Fruit fly (Drosophila melanogaster) whole organism, embryonic: ENCODE data around the gene Pex11c.

Experiments used
- Abd-B ChIP-seq: fragments of 200-800 bp; sonication (Bioruptor generic); optimal IDR thresholded peaks from 2 replicates; lab custom pipeline; 2018; ENCODE audit warnings: missing biosample characterization, mild to moderate bottlenecking, missing genetic modification characterization, moderate library complexity
- B-H2 ChIP-seq: fragments of 200-800 bp; sonication (Bioruptor generic); optimal IDR thresholded peaks from 2 replicates; lab custom pipeline; 2018; ENCODE audit warnings: missing biosample characterization, mild to moderate bottlenecking, missing genetic modification characterization
- Blimp-1 ChIP-seq: fragments of 200-800 bp; sonication (Bioruptor generic); optimal IDR thresholded peaks from 3 replicates; lab custom pipeline; 2018; ENCODE audit warnings: missing biosample characterization, missing genetic modification characterization, mild to moderate bottlenecking, moderate library complexity, missing genetic modification reagents
- CG10147 ChIP-seq: fragments of 200-800 bp; sonication (Bioruptor generic); optimal IDR thresholded peaks from 2 replicates; lab custom pipeline; 2019; ENCODE audit warnings: missing biosample characterization, mild to moderate bottlenecking, missing genetic modification characterization, moderate library complexity
- CG11085 ChIP-seq: fragments of 200-800 bp; sonication (Bioruptor generic); IDR thresholded peaks from 2 replicates; pipeline ENCODE4 v1.3.6; 2022; ENCODE audit warnings: missing biosample characterization, missing genetic modification characterization
- CG11560 ChIP-seq: fragments of 200-800 bp; sonication (Bioruptor generic); IDR thresholded peaks from 3 replicates; pipeline ENCODE4 v1.3.6; 2022; ENCODE audit warnings: missing biosample characterization, missing genetic modification characterization
- CG13894 ChIP-seq: fragments of 200-800 bp; sonication (Bioruptor generic); optimal IDR thresholded peaks from 3 replicates; lab custom pipeline; 2018; ENCODE audit warnings: missing biosample characterization, mild to moderate bottlenecking, missing genetic modification characterization, moderate library complexity
- CG14050 ChIP-seq: fragments of 200-800 bp; sonication (Bioruptor generic); IDR thresholded peaks from 3 replicates; pipeline ENCODE4 v1.3.6; 2022; ENCODE audit warnings: missing biosample characterization, missing genetic modification characterization
- CG14667 ChIP-seq: fragments of 200-800 bp; sonication (Bioruptor generic); IDR thresholded peaks from 2 replicates; pipeline ENCODE4 v1.3.6; 2022; ENCODE audit warnings: missing biosample characterization, missing genetic modification characterization
- CG1602 ChIP-seq: fragments of 200-800 bp; sonication (Bioruptor generic); optimal IDR thresholded peaks from 3 replicates; lab custom pipeline; 2016; ENCODE audit warnings: missing biosample characterization, missing genetic modification characterization
- CG16813 ChIP-seq: fragments of 200-800 bp; sonication (Bioruptor generic); IDR thresholded peaks from 3 replicates; pipeline ENCODE4 v1.3.6; 2022; ENCODE audit warnings: missing biosample characterization, missing genetic modification characterization; ENCODE audit not compliant: partially characterized antibody
- CG17361 ChIP-seq: fragments of 200-800 bp; sonication (Bioruptor generic); IDR thresholded peaks from 3 replicates; pipeline ENCODE4 v1.3.6; 2022; ENCODE audit warnings: missing biosample characterization, missing genetic modification characterization
- CG31388 ChIP-seq: fragments of 200-800 bp; sonication (Bioruptor generic); optimal IDR thresholded peaks from 2 replicates; lab custom pipeline; 2016; ENCODE audit warnings: missing biosample characterization, missing genetic modification characterization
- CG6765 ChIP-seq: fragments of 200-800 bp; sonication (Bioruptor generic); optimal IDR thresholded peaks from 3 replicates; lab custom pipeline; 2017; ENCODE audit warnings: missing biosample characterization, mild to moderate bottlenecking, missing genetic modification characterization
- CG7556 ChIP-seq: fragments of 200-800 bp; sonication (Bioruptor generic); optimal IDR thresholded peaks from 2 replicates; lab custom pipeline; 2017; ENCODE audit warnings: missing biosample characterization, mild to moderate bottlenecking, missing genetic modification characterization
- CG7745 ChIP-seq: fragments of 200-800 bp; sonication (Bioruptor generic); optimal IDR thresholded peaks from 2 replicates; lab custom pipeline; 2018; ENCODE audit warnings: missing biosample characterization, mild to moderate bottlenecking, missing genetic modification characterization, moderate library complexity
- CG7987 ChIP-seq: fragments of 200-800 bp; sonication (Bioruptor generic); optimal IDR thresholded peaks from 2 replicates; lab custom pipeline; 2018; ENCODE audit warnings: missing biosample characterization, mild to moderate bottlenecking, missing genetic modification characterization, moderate library complexity
- CG9437 ChIP-seq: fragments of 200-800 bp; sonication (Bioruptor generic); optimal IDR thresholded peaks from 2 replicates; lab custom pipeline; 2018; ENCODE audit warnings: missing biosample characterization, mild to moderate bottlenecking, missing genetic modification characterization
- CrebB ChIP-seq: fragments of 200-800 bp; sonication (Bioruptor generic); optimal IDR thresholded peaks from 3 replicates; lab custom pipeline; 2018; ENCODE audit warnings: missing biosample characterization, mild to moderate bottlenecking, missing genetic modification characterization
- D ChIP-seq, 2 experiments: fragments of 200-800 bp in 1 of 2; fragments of >200 bp in 1 of 2; sonication (Bioruptor generic) in 1 of 2; optimal IDR thresholded peaks; 2 replicates in 1 of 2; 3 replicates in 1 of 2; lab custom pipeline; 2017; ENCODE audit warnings: mild to moderate bottlenecking in 1 of 2, missing biosample characterization in 1 of 2, missing genetic modification characterization in 1 of 2, missing genetic modification reagents in 1 of 2
- Dp ChIP-seq: fragments of 200-800 bp; sonication (Bioruptor generic); optimal IDR thresholded peaks from 2 replicates; lab custom pipeline; 2018; ENCODE audit warnings: missing biosample characterization, mild to moderate bottlenecking, missing genetic modification characterization, moderate library complexity
- H2.0 ChIP-seq: fragments of 200-800 bp; sonication (Bioruptor generic); IDR thresholded peaks from 2 replicates; pipeline ENCODE4 v1.3.6; 2022; ENCODE audit warnings: missing biosample characterization, missing genetic modification characterization
- HHEX ChIP-seq: fragments of 200-800 bp; sonication (Bioruptor generic); optimal IDR thresholded peaks from 3 replicates; lab custom pipeline; 2017; ENCODE audit warnings: missing biosample characterization, mild to moderate bottlenecking, missing genetic modification characterization, missing genetic modification reagents
- Hand ChIP-seq: fragments of 200-800 bp; sonication (Bioruptor generic); optimal IDR thresholded peaks from 2 replicates; lab custom pipeline; 2017; ENCODE audit warnings: mild to moderate bottlenecking, missing biosample characterization, missing genetic modification reagents, missing genetic modification characterization
- Hmx ChIP-seq: fragments of 200-800 bp; sonication (Bioruptor generic); optimal IDR thresholded peaks from 2 replicates; lab custom pipeline; 2016; ENCODE audit warnings: missing biosample characterization, missing genetic modification characterization
- MESR4 ChIP-seq: fragments of 200-800 bp; sonication (Bioruptor generic); optimal IDR thresholded peaks from 2 replicates; lab custom pipeline; 2018; ENCODE audit warnings: missing biosample characterization, mild to moderate bottlenecking, missing genetic modification characterization, moderate library complexity
- MTF-1 ChIP-seq: fragments of 200-800 bp; sonication (Bioruptor generic); optimal IDR thresholded peaks from 2 replicates; lab custom pipeline; 2018; ENCODE audit warnings: missing biosample characterization, mild to moderate bottlenecking, missing genetic modification characterization, borderline replicate concordance
- NFAT ChIP-seq: fragments of 200-800 bp; sonication (Bioruptor generic); IDR thresholded peaks from 2 replicates; pipeline ENCODE4 v1.3.6; 2022; ENCODE audit warnings: missing biosample characterization, missing genetic modification characterization
- Opbp ChIP-seq: fragments of 200-800 bp; sonication (Bioruptor generic); IDR thresholded peaks from 3 replicates; pipeline ENCODE4 v1.3.6; 2022; ENCODE audit warnings: missing biosample characterization, missing genetic modification characterization; ENCODE audit not compliant: partially characterized antibody
- Rfx ChIP-seq: fragments of 200-800 bp; sonication (Bioruptor generic); IDR thresholded peaks from 2 replicates; pipeline ENCODE4 v1.3.6; 2022; ENCODE audit warnings: missing biosample characterization, missing genetic modification characterization
- Sox102F ChIP-seq: fragments of 200-800 bp; sonication (Bioruptor generic); optimal IDR thresholded peaks from 2 replicates; lab custom pipeline; 2018; ENCODE audit warnings: missing biosample characterization, mild to moderate bottlenecking, missing genetic modification characterization, moderate library complexity
- ac ChIP-seq: fragments of 200-800 bp; sonication (Bioruptor generic); optimal IDR thresholded peaks from 3 replicates; lab custom pipeline; 2017; ENCODE audit warnings: missing biosample characterization, mild to moderate bottlenecking, missing genetic modification characterization
- cas ChIP-seq: fragments of 200-800 bp; sonication (Bioruptor generic); IDR thresholded peaks from 2 replicates; pipeline ENCODE4 v1.3.6; 2022; ENCODE audit warnings: missing biosample characterization, missing genetic modification characterization
- cato ChIP-seq: fragments of 200-800 bp; sonication (Bioruptor generic); optimal IDR thresholded peaks from 2 replicates; lab custom pipeline; 2016; ENCODE audit warnings: missing biosample characterization, missing genetic modification characterization, borderline replicate concordance
- cwo ChIP-seq: fragments of 200-800 bp; sonication (Bioruptor generic); optimal IDR thresholded peaks from 3 replicates; lab custom pipeline; 2017; ENCODE audit warnings: missing biosample characterization, missing genetic modification characterization, mild to moderate bottlenecking, moderate library complexity, missing genetic modification reagents
- danr ChIP-seq: fragments of 200-800 bp; sonication (Bioruptor generic); IDR thresholded peaks from 2 replicates; pipeline ENCODE4 v1.3.6; 2022; ENCODE audit warnings: missing biosample characterization, missing genetic modification characterization
- dm ChIP-seq: fragments of 200-800 bp; sonication (Bioruptor generic); optimal IDR thresholded peaks from 3 replicates; lab custom pipeline; 2016; ENCODE audit warnings: missing biosample characterization, missing genetic modification characterization
- esg ChIP-seq: fragments of 200-800 bp; sonication (Bioruptor generic); conservative IDR thresholded peaks from 2 replicates; pipeline ENCODE4 v1.3.6; 2022; ENCODE audit warnings: missing biosample characterization, missing genetic modification characterization
- gce ChIP-seq: fragments of 200-800 bp; sonication (Bioruptor generic); IDR thresholded peaks from 3 replicates; pipeline ENCODE4 v1.3.6; 2022; ENCODE audit warnings: missing biosample characterization, missing genetic modification characterization
- her ChIP-seq: fragments of 200-800 bp; sonication (Bioruptor generic); optimal IDR thresholded peaks from 2 replicates; lab custom pipeline; 2016; ENCODE audit warnings: missing biosample characterization, missing genetic modification characterization
- kay ChIP-seq: fragments of 200-800 bp; sonication (Bioruptor generic); optimal IDR thresholded peaks from 2 replicates; lab custom pipeline; 2016; ENCODE audit warnings: missing biosample characterization, missing genetic modification characterization
- kni ChIP-seq: fragments of 200-800 bp; sonication (Bioruptor generic); optimal IDR thresholded peaks from 3 replicates; lab custom pipeline; 2017; ENCODE audit warnings: mild to moderate bottlenecking, missing biosample characterization, missing genetic modification reagents, missing genetic modification characterization
- mld ChIP-seq: fragments of 200-800 bp; sonication (Bioruptor generic); IDR thresholded peaks from 3 replicates; pipeline ENCODE4 v1.3.6; 2022; ENCODE audit warnings: missing biosample characterization, missing genetic modification characterization; ENCODE audit not compliant: partially characterized antibody
- nerfin-2 ChIP-seq: fragments of 200-800 bp; sonication (Bioruptor generic); IDR thresholded peaks from 2 replicates; pipeline ENCODE4 v1.3.6; 2022; ENCODE audit warnings: missing biosample characterization, missing genetic modification characterization; ENCODE audit not compliant: partially characterized antibody
- p53 ChIP-seq: fragments of 200-800 bp; sonication (Bioruptor generic); optimal IDR thresholded peaks from 2 replicates; lab custom pipeline; 2016; ENCODE audit warnings: missing biosample characterization, missing genetic modification characterization
- sisA ChIP-seq: fragments of 200-800 bp; sonication (Bioruptor generic); IDR thresholded peaks from 2 replicates; pipeline ENCODE4 v1.3.6; 2022; ENCODE audit warnings: missing biosample characterization, missing genetic modification characterization
- slbo ChIP-seq: fragments of 200-800 bp; sonication (Bioruptor generic); IDR thresholded peaks from 2 replicates; pipeline ENCODE4 v1.3.6; 2022; ENCODE audit warnings: missing biosample characterization, missing genetic modification characterization
- toy ChIP-seq: fragments of 200-800 bp; sonication (Bioruptor generic); IDR thresholded peaks from 2 replicates; pipeline ENCODE4 v1.3.6; 2022; ENCODE audit warnings: missing biosample characterization, missing genetic modification characterization
- vnd ChIP-seq: fragments of 200-800 bp; sonication (Bioruptor generic); IDR thresholded peaks from 3 replicates; pipeline ENCODE4 v1.3.6; 2022; ENCODE audit warnings: missing biosample characterization, missing genetic modification characterization; ENCODE audit not compliant: partially characterized antibody

Pex11c gene

dm6 chr3R:23280806-23281257, 22.7 kb downstream of the Pex11c start, which contains the start of the genes orb and Cdc16 (continued):
- peak; percentile 90 for TF ChIP-seq CG13894 (tag; lab: Kevin White, UChicago)
- TF ChIP-seq NFAT (GFP tag; lab: Robert Waterston, UW) = peak; percentile 94
- TF ChIP-seq CG7745 (tag; lab: Kevin White, UChicago) = peak; percentile 27
- TF ChIP-seq MTF-1 = peak; percentile 80
- peak; percentile 78 for TF ChIP-seq Hand
- TF ChIP-seq CG7556 (GFP tag; lab: Kevin White, UChicago) = peak; percentile 91
- TF ChIP-seq kay (GFP tag; lab: Kevin White, UChicago) = peak; percentile 90
- peak; percentile 93 for TF ChIP-seq Blimp-1
- peak; percentile 86 for TF ChIP-seq CG14667
- peak; percentile 61; the same call in 2 of the 3 replicates for TF ChIP-seq CG11560 (tag; lab: Robert Waterston, UW)
- peak; percentile 90 for TF ChIP-seq CrebB
- peak; percentile 92 for TF ChIP-seq CG1602 (GFP tag; lab: Kevin White, UChicago)
- peak; percentile 90 for TF ChIP-seq B-H2
- TF ChIP-seq CG9437 (GFP tag; lab: Kevin White, UChicago) = peak; percentile 74
- no peak for TF ChIP-seq ac (GFP tag; lab: Kevin White, UChicago)
- peak; percentile 85 for TF ChIP-seq HHEX (GFP tag; lab: Kevin White, UChicago)
- no peak for TF ChIP-seq CG16813 (GFP tag; lab: Robert Waterston, UW)
- TF ChIP-seq CG11085 (GFP tag; lab: Robert Waterston, UW) = peak; percentile 87
- TF ChIP-seq CG10147 = peak; percentile 93
- TF ChIP-seq Opbp = 0 out of 3 replicates have a peak, but pooled peaks have one; percentile 22
- TF ChIP-seq cato (GFP tag; lab: Kevin White, UChicago) = peak; percentile 77
- TF ChIP-seq CG6765 = peak; percentile 78
- peak; percentile 95 for TF ChIP-seq Rfx (GFP tag; lab: Robert Waterston, UW)
- peak; percentile 92 for TF ChIP-seq sisA
- peak; percentile 87 for TF ChIP-seq cwo (GFP tag; lab: Kevin White, UChicago)
- TF ChIP-seq kni (GFP tag; lab: Kevin White, UChicago) = no peak
- TF ChIP-seq her (GFP tag; lab: Kevin White, UChicago) = peak; percentile 35
- peak; percentile 51 for TF ChIP-seq Dp
- peak; percentile 90 for TF ChIP-seq gce (GFP tag; lab: Robert Waterston, UW)
- TF ChIP-seq toy = peak; percentile 75; the same call in 1 of the 2 replicates
- TF ChIP-seq H2.0 (GFP tag; lab: Robert Waterston, UW) = peak; percentile 94
- no peak for TF ChIP-seq vnd (GFP tag; lab: Robert Waterston, UW)
- TF ChIP-seq Hmx (GFP tag; lab: Kevin White, UChicago) = peak; percentile 25
- TF ChIP-seq esg (GFP tag; lab: Robert Waterston, UW) = peak; percentile 87
- peak; percentile 82 for TF ChIP-seq CG31388 (GFP tag; lab: Kevin White, UChicago)
- no peak for TF ChIP-seq mld (GFP tag; lab: Robert Waterston, UW)
- TF ChIP-seq D (optimal IDR thresholded peaks at IDR 0.05; lab: Kevin White, UChicago) = no peak
- peak; percentile 80 for TF ChIP-seq D (GFP tag; optimal IDR thresholded peaks at IDR 0.05; lab: Kevin White, UChicago)
- TF ChIP-seq dm (GFP tag; lab: Kevin White, UChicago) = peak; percentile 24
- peak; percentile 60; the same call in 1 of the 2 replicates for TF ChIP-seq danr (GFP tag; lab: Robert Waterston, UW)
- peak; percentile 93 for TF ChIP-seq Abd-B (GFP tag; lab: Kevin White, UChicago)
- TF ChIP-seq p53 (GFP tag; lab: Kevin White, UChicago) = peak; percentile 11
- TF ChIP-seq MESR4 (GFP tag; lab: Kevin White, UChicago) = peak; percentile 55
- TF ChIP-seq slbo (GFP tag; lab: Robert Waterston, UW) = peak; percentile 97
- TF ChIP-seq CG17361 = peak; percentile 93
- TF ChIP-seq Sox102F (GFP tag; lab: Kevin White, UChicago) = peak; percentile 95
- TF ChIP-seq cas = peak; percentile 85
- peak; percentile 77 for TF ChIP-seq CG7987
- peak; percentile 81 for TF ChIP-seq CG14050 (GFP tag; lab: Robert Waterston, UW)
- no peak for TF ChIP-seq nerfin-2 (GFP tag; lab: Robert Waterston, UW)
